3 worm cellular contexts compared by ENCODE assay signal in genomic region chrII:8884262-8884949, ce11.
TF ChIP-seq lines count a peak whose summit lies in the region.

TSS of gene T07D4.5 (minus strand) at chrII:8884332.
TSS of gene ddx-19 (plus strand) at chrII:8884899.

TF ChIP-seq in whole organism, L1 larva, 84 proteins besides CTCF, POLR2A, EP300 and RAD21 (continued from another document):
- peak; percentile 55 for TF ChIP-seq nhr-20 (tag; optimal IDR thresholded peaks at IDR 0.05; lab: Kevin White, UChicago)
- no peak for TF ChIP-seq ets-5 (GFP tag; IDR thresholded peaks at IDR 0.05; lab: Robert Waterston, UW)
- no peak for TF ChIP-seq irx-1 (tag; optimal IDR thresholded peaks at IDR 0.05; lab: Kevin White, UChicago)
- no peak for TF ChIP-seq lin-15B (tag; optimal IDR thresholded peaks at IDR 0.05; lab: Kevin White, UChicago)
- peak; percentile 65 to 78 for TF ChIP-seq lin-35 (GFP tag; optimal IDR thresholded peaks at IDR 0.05; lab: Kevin White, UChicago)
- TF ChIP-seq nhr-90 (tag; optimal IDR thresholded peaks at IDR 0.05; lab: Kevin White, UChicago; ENCODE audit: poor library complexity), result peak; percentile 31
- TF ChIP-seq F16B12.6 (tag; optimal IDR thresholded peaks at IDR 0.05; lab: Kevin White, UChicago), result peak; percentile 87
- peak; percentile 27 for TF ChIP-seq vab-15 (tag; optimal IDR thresholded peaks at IDR 0.05; lab: Kevin White, UChicago)
- TF ChIP-seq fkh-4 (tag; optimal IDR thresholded peaks at IDR 0.05; lab: Kevin White, UChicago; ENCODE audit: borderline replicate concordance), result no peak
- TF ChIP-seq nhr-47 (tag; optimal IDR thresholded peaks at IDR 0.05; lab: Kevin White, UChicago), result peak; percentile 41
- peak; percentile 97 to 99 for TF ChIP-seq lsy-2 (tag; optimal IDR thresholded peaks at IDR 0.05; lab: Kevin White, UChicago)
- no peak for TF ChIP-seq blmp-1 (tag; optimal IDR thresholded peaks at IDR 0.05; lab: Kevin White, UChicago)
- peak; percentile 45 to 71 (median 47) for TF ChIP-seq dpl-1 (GFP tag; optimal IDR thresholded peaks at IDR 0.05; lab: Kevin White, UChicago)
- TF ChIP-seq nhr-19 (GFP tag; conservative IDR thresholded peaks at IDR 0.05; lab: Robert Waterston, UW), result no peak; the same call in 1 of the 2 replicates
- TF ChIP-seq C16A3.4 (tag; optimal IDR thresholded peaks at IDR 0.05; lab: Kevin White, UChicago), result peak; percentile 63
- TF ChIP-seq alr-1 (tag; optimal IDR thresholded peaks at IDR 0.05; lab: Kevin White, UChicago; ENCODE audit: borderline replicate concordance), result no peak
- no peak for TF ChIP-seq lir-3 (tag; optimal IDR thresholded peaks at IDR 0.05; lab: Kevin White, UChicago; ENCODE audit: poor library complexity)
- peak; percentile 38 for TF ChIP-seq xbp-1 (tag; optimal IDR thresholded peaks at IDR 0.05; lab: Kevin White, UChicago)
- TF ChIP-seq hlh-17 (GFP tag; optimal IDR thresholded peaks at IDR 0.05; lab: Kevin White, UChicago; ENCODE audit: borderline replicate concordance), result no peak
- peak; percentile 22 for TF ChIP-seq tbx-2 (tag; optimal IDR thresholded peaks at IDR 0.05; lab: Kevin White, UChicago)
- TF ChIP-seq swsn-7 (tag; optimal IDR thresholded peaks at IDR 0.05; lab: Kevin White, UChicago), result peak; percentile 29
- TF ChIP-seq rnt-1 (tag; optimal IDR thresholded peaks at IDR 0.05; lab: Kevin White, UChicago), result peak; percentile 7

TF ChIP-seq in whole organism, L2 larva, 48 proteins besides CTCF, POLR2A, EP300 and RAD21 (continued from another document):
- TF ChIP-seq unc-55 (GFP tag; optimal IDR thresholded peaks at IDR 0.05; lab: Kevin White, UChicago) (peak; percentile 85), fos-1 (tag; optimal IDR thresholded peaks at IDR 0.05; lab: Kevin White, UChicago) (peak; percentile 1), alr-1 (tag; optimal IDR thresholded peaks at IDR 0.05; lab: Kevin White, UChicago) (no peak), mbf-1 (tag; optimal IDR thresholded peaks at IDR 0.05; lab: Kevin White, UChicago) (no peak), nhr-6 (tag; optimal IDR thresholded peaks at IDR 0.05; lab: Kevin White, UChicago) (no peak), ceh-16 (tag; optimal IDR thresholded peaks at IDR 0.05; lab: Kevin White, UChicago) (no peak), crh-2 (tag; optimal IDR thresholded peaks at IDR 0.05; lab: Kevin White, UChicago) (peak; percentile 42), egl-27 (tag; optimal IDR thresholded peaks at IDR 0.05; lab: Kevin White, UChicago) (no peak), ztf-1 (GFP tag; conservative IDR thresholded peaks at IDR 0.05; lab: Robert Waterston, UW) (no peak), dmd-4 (tag; optimal IDR thresholded peaks at IDR 0.05; lab: Kevin White, UChicago) (no peak), lin-39 (tag; optimal IDR thresholded peaks at IDR 0.05; lab: Kevin White, UChicago) (no peak), nhr-237 (tag; optimal IDR thresholded peaks at IDR 0.05; lab: Kevin White, UChicago) (no peak), blmp-1 (tag; optimal IDR thresholded peaks at IDR 0.05; lab: Kevin White, UChicago; ENCODE audit: insufficient read depth) (no peak), Y55F3AM.14 (GFP tag; optimal IDR thresholded peaks at IDR 0.05; lab: Kevin White, UChicago) (no peak), peb-1 (tag; optimal IDR thresholded peaks at IDR 0.05; lab: Kevin White, UChicago) (no peak), elt-3 (tag; optimal IDR thresholded peaks at IDR 0.05; lab: Kevin White, UChicago) (no peak), sma-9 (GFP tag; optimal IDR thresholded peaks at IDR 0.05; lab: Kevin White, UChicago) (no peak), sma-9 (tag; optimal IDR thresholded peaks at IDR 0.05; lab: Kevin White, UChicago) (no peak), lsy-2 (tag; optimal IDR thresholded peaks at IDR 0.05; lab: Kevin White, UChicago) (peak; percentile 89 to 98), nhr-11 (tag; optimal IDR thresholded peaks at IDR 0.05; lab: Kevin White, UChicago) (no peak), R02D3.7 (tag; optimal IDR thresholded peaks at IDR 0.05; lab: Kevin White, UChicago) (no peak), zag-1 (tag; optimal IDR thresholded peaks at IDR 0.05; lab: Kevin White, UChicago) (no peak), lin-13 (GFP tag; optimal IDR thresholded peaks at IDR 0.05; lab: Kevin White, UChicago) (peak; percentile 25), ZK546.5 (tag; optimal IDR thresholded peaks at IDR 0.05; lab: Kevin White, UChicago) (no peak), lin-11 (tag; optimal IDR thresholded peaks at IDR 0.05; lab: Kevin White, UChicago) (no peak), sma-3 (GFP tag; optimal IDR thresholded peaks at IDR 0.05; lab: Kevin White, UChicago) (peak; percentile 42), nhr-23 (tag; optimal IDR thresholded peaks at IDR 0.05; lab: Kevin White, UChicago) (no peak), ama-1 (optimal IDR thresholded peaks at IDR 0.05; lab: Kevin White, UChicago) (no peak), sem-4 (tag; optimal IDR thresholded peaks at IDR 0.05; lab: Kevin White, UChicago) (no peak), snpc-4 (tag; optimal IDR thresholded peaks at IDR 0.05; lab: Kevin White, UChicago) (no peak), nhr-21 (tag; optimal IDR thresholded peaks at IDR 0.05; lab: Kevin White, UChicago) (peak; percentile 4), ceh-82 (tag; optimal IDR thresholded peaks at IDR 0.05; lab: Kevin White, UChicago) (no peak)
TF ChIP-seq in whole organism, L2 larva: peak in this region for 10.

TF ChIP-seq in whole organism, L3 larva, 47 proteins besides CTCF, POLR2A, EP300 and RAD21 (continued from another document):
- TF ChIP-seq fkh-2 (tag; optimal IDR thresholded peaks at IDR 0.05; lab: Kevin White, UChicago) (no peak), nhr-76 (tag; optimal IDR thresholded peaks at IDR 0.05; lab: Kevin White, UChicago) (no peak), egl-5 (tag; optimal IDR thresholded peaks at IDR 0.05; lab: Kevin White, UChicago) (no peak), nhr-28 (tag; optimal IDR thresholded peaks at IDR 0.05; lab: Kevin White, UChicago) (no peak), tbx-2 (tag; optimal IDR thresholded peaks at IDR 0.05; lab: Kevin White, UChicago) (no peak), nhr-77 (tag; optimal IDR thresholded peaks at IDR 0.05; lab: Kevin White, UChicago) (no peak), elt-1 (tag; optimal IDR thresholded peaks at IDR 0.05; lab: Kevin White, UChicago) (no peak), pqm-1 (tag; optimal IDR thresholded peaks at IDR 0.05; lab: Kevin White, UChicago) (peak; percentile 7), pha-4 (tag; optimal IDR thresholded peaks at IDR 0.05; lab: Kevin White, UChicago) (peak; percentile 78), aly-2 (tag; optimal IDR thresholded peaks at IDR 0.05; lab: Kevin White, UChicago) (no peak), mml-1 (tag; optimal IDR thresholded peaks at IDR 0.05; lab: Kevin White, UChicago) (no peak), ZK546.5 (tag; optimal IDR thresholded peaks at IDR 0.05; lab: Kevin White, UChicago) (no peak), unc-39 (tag; optimal IDR thresholded peaks at IDR 0.05; lab: Kevin White, UChicago) (no peak), snpc-4 (tag; optimal IDR thresholded peaks at IDR 0.05; lab: Kevin White, UChicago) (no peak), ceh-82 (tag; optimal IDR thresholded peaks at IDR 0.05; lab: Kevin White, UChicago) (no peak), lin-39 (tag; optimal IDR thresholded peaks at IDR 0.05; lab: Kevin White, UChicago) (no peak), ceh-28 (tag; optimal IDR thresholded peaks at IDR 0.05; lab: Kevin White, UChicago) (no peak), nhr-11 (tag; optimal IDR thresholded peaks at IDR 0.05; lab: Kevin White, UChicago) (no peak), eor-1 (tag; optimal IDR thresholded peaks at IDR 0.05; lab: Kevin White, UChicago) (no peak), nhr-43 (tag; optimal IDR thresholded peaks at IDR 0.05; lab: Kevin White, UChicago; ENCODE audit: poor library complexity, severe bottlenecking) (no peak), ama-1 (optimal IDR thresholded peaks at IDR 0.05; lab: Kevin White, UChicago) (no peak), hmg-11 (tag; optimal IDR thresholded peaks at IDR 0.05; lab: Kevin White, UChicago) (no peak), ztf-4 (tag; optimal IDR thresholded peaks at IDR 0.05; lab: Kevin White, UChicago) (no peak), mdl-1 (tag; optimal IDR thresholded peaks at IDR 0.05; lab: Kevin White, UChicago) (no peak), fkh-10 (GFP tag; optimal IDR thresholded peaks at IDR 0.05; lab: Kevin White, UChicago) (no peak)
